Fruit fly (Drosophila melanogaster): Measurements from ENCODE around the gene cas.

DNA sequence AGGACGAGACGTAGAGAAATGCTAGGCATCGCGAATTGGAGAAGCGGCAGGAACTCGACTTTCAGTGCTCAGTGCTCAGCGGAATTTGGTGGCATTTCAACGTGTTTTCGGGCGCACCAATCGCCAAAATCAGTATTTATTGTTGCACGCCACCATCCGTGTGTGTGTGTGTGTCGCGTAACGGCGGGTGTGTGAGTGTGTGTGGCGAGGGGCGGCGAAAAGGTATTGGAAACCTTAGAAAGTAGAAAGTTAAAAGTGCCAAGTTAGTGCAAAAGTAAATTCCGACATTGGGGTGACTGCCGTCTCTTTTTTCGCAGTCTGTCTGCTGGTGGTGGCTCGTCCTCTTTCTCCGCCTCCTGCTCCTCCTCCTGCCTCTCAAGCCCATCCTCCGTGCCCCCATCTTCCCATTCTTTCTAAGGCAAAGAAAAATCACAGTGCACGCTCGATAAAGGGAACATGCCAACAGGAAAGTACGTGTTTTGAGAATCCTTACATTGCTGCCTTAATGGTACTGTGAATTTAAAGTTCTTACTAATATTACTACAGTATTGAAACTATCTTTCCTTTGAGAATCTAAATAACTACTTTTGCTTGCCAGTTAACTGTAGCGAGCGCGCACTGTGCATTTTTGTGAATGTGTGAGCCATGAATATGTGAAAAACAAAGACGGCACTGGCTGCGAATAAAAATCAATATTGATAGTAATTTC lies 30.4 kb downstream of the cas start:
- no peak for TF ChIP-seq Vsx2 (GFP tag; optimal IDR thresholded peaks at IDR 0.05; ENCODE audit: partially characterized antibody)
- TF ChIP-seq Myc (optimal IDR thresholded peaks at IDR 0.05), result no peak
- no peak for TF ChIP-seq N (GFP tag; optimal IDR thresholded peaks at IDR 0.05)
- TF ChIP-seq Abd-B (GFP tag; optimal IDR thresholded peaks at IDR 0.05), result no peak
- no peak for TF ChIP-seq psq (GFP tag; optimal IDR thresholded peaks at IDR 0.05)

Measured in whole organism, wandering third instar larva.